Worm (Caenorhabditis elegans): ENCODE data around the gene taf-7.2.

DNA sequence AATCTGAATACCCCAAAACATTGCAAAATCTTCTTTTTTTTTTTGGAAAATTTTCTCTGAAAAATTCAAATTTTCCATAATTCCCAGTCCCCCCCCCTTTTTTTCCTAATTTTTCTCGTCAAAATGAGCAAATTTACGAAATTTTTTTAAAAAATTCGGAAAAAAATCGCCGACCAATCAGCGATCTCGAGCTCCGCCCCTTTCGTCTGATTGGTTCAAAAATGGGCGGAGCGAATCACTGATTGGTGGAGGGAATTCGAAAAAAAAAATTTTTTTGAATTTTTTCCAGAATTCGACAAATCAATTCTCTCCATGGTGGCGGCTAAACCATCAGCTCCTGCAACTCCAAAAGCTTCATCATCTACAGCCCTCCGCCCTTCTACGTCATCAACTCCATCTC is 34.6 kb downstream of the taf-7.2 start:
- TF ChIP-seq drap-1 (GFP tag; optimal IDR thresholded peaks at IDR 0.05): no peak
- no peak for TF ChIP-seq nhr-76 (tag; optimal IDR thresholded peaks at IDR 0.05)
- TF ChIP-seq ztf-11 (tag; optimal IDR thresholded peaks at IDR 0.05): no peak
- TF ChIP-seq nhr-12 (tag; optimal IDR thresholded peaks at IDR 0.05): no peak
- no peak for TF ChIP-seq ces-1 (GFP tag; optimal IDR thresholded peaks at IDR 0.05)

Measured in whole organism, mixed stage, embryonic.